Fruit fly (Drosophila melanogaster) whole organism, prepupa: ENCODE results near the gene CG6409.

Experiments
- CG10669 ChIP-seq: fragments of 200-800 bp; sonication (Bioruptor generic); optimal IDR thresholded peaks from 3 replicates; lab custom pipeline; 2018; ENCODE audit warnings: missing biosample characterization, mild to moderate bottlenecking, missing genetic modification characterization, moderate library complexity
- CG11902 ChIP-seq: fragments of 200-800 bp; sonication (Bioruptor generic); optimal IDR thresholded peaks from 3 replicates; lab custom pipeline; 2016; ENCODE audit warnings: missing biosample characterization, missing genetic modification characterization
- CG16779 ChIP-seq: fragments of 200-800 bp; sonication (Bioruptor generic); optimal IDR thresholded peaks from 3 replicates; lab custom pipeline; 2017; ENCODE audit warnings: missing biosample characterization, mild to moderate bottlenecking, missing genetic modification characterization
- CG32006 ChIP-seq: fragments of 200-800 bp; sonication (Bioruptor generic); optimal IDR thresholded peaks from 3 replicates; lab custom pipeline; 2017; ENCODE audit warnings: missing biosample characterization, mild to moderate bottlenecking, missing genetic modification characterization
- CG6792 ChIP-seq: fragments of 200-800 bp; sonication (Bioruptor generic); optimal IDR thresholded peaks from 3 replicates; lab custom pipeline; 2016; ENCODE audit warnings: missing biosample characterization, missing genetic modification characterization
- CG8119 ChIP-seq: fragments of 200-800 bp; sonication (Bioruptor generic); IDR thresholded peaks from 3 replicates; pipeline ENCODE4 v1.3.6; 2022; ENCODE audit warnings: missing biosample characterization, missing genetic modification characterization
- Eip75B ChIP-seq: fragments of 200-800 bp; sonication (Bioruptor generic); optimal IDR thresholded peaks from 3 replicates; lab custom pipeline; 2016; ENCODE audit warnings: missing biosample characterization, missing genetic modification characterization
- Ets21C ChIP-seq: fragments of 200-800 bp; sonication (Bioruptor generic); optimal IDR thresholded peaks from 3 replicates; lab custom pipeline; 2016; ENCODE audit warnings: missing biosample characterization, missing genetic modification characterization
- Hr39 ChIP-seq: fragments of 200-800 bp; sonication (Bioruptor generic); optimal IDR thresholded peaks from 2 replicates; lab custom pipeline; 2016; ENCODE audit warnings: missing biosample characterization, missing genetic modification characterization
- OdsH ChIP-seq: fragments of 200-800 bp; sonication (Bioruptor generic); optimal IDR thresholded peaks from 3 replicates; lab custom pipeline; 2016; ENCODE audit warnings: missing biosample characterization, missing genetic modification characterization
- Sox14 ChIP-seq: fragments of 200-800 bp; sonication (Bioruptor generic); optimal IDR thresholded peaks from 3 replicates; lab custom pipeline; 2016; ENCODE audit warnings: missing biosample characterization, missing genetic modification characterization
- cyc ChIP-seq: fragments of 200-800 bp; sonication (Bioruptor generic); optimal IDR thresholded peaks from 3 replicates; lab custom pipeline; 2016; ENCODE audit warnings: missing biosample characterization, missing genetic modification characterization
- dsx ChIP-seq: fragments of 200-800 bp; optimal IDR thresholded peaks from 3 replicates; lab custom pipeline; 2019; ENCODE audit warnings: missing biosample characterization, mild to moderate bottlenecking, missing genetic modification characterization, moderate library complexity; ENCODE audit not compliant: poor library complexity, severe bottlenecking
- topi ChIP-seq: fragments of 200-800 bp; sonication (Bioruptor generic); optimal IDR thresholded peaks from 3 replicates; lab custom pipeline; 2016; ENCODE audit warnings: missing biosample characterization, missing genetic modification characterization
- vri ChIP-seq: fragments of 200-800 bp; sonication (Bioruptor generic); optimal IDR thresholded peaks from 3 replicates; lab custom pipeline; 2016; ENCODE audit warnings: missing biosample characterization, mild to moderate bottlenecking, missing genetic modification characterization

CG6409 gene

DNA sequence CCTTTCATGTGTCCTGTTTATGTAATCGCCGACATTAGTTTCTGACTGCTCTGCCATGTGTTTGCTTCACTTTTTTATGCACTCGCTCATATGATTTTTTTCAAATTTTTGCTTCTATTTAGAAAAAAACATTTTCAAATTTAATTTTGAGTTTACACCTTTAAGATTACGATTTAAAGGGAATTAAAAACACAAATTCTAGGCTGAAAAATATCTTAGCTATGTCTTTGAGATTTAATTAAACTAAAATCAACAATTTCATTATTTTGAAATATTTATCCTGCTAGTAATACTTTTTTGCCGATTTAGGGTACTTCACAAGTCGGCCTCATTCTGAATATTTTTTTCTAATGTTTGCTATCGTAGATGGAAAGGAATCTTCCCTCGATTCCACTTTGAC, 49.0 kb downstream of the CG6409 start:
- no peak for TF ChIP-seq CG16779 (tag; lab: Kevin White, UChicago)
- no peak for TF ChIP-seq OdsH (GFP tag; lab: Kevin White, UChicago)
- TF ChIP-seq Hr39 (GFP tag; lab: Kevin White, UChicago): no peak
- no peak for TF ChIP-seq CG8119 (GFP tag; lab: Robert Waterston, UW)
- TF ChIP-seq Eip75B: no peak
- no peak for TF ChIP-seq cyc (GFP tag; lab: Kevin White, UChicago)
- TF ChIP-seq CG32006 (GFP tag; lab: Kevin White, UChicago): no peak
- TF ChIP-seq Sox14 (GFP tag; lab: Kevin White, UChicago): no peak
- TF ChIP-seq CG10669 (GFP tag; lab: Kevin White, UChicago): no peak
- no peak for TF ChIP-seq CG11902 (GFP tag; lab: Kevin White, UChicago)
- TF ChIP-seq topi (GFP tag; lab: Kevin White, UChicago): no peak
- TF ChIP-seq CG6792 (GFP tag; lab: Kevin White, UChicago): no peak
- no peak for TF ChIP-seq vri (GFP tag; lab: Kevin White, UChicago)
- TF ChIP-seq Ets21C (GFP tag; lab: Kevin White, UChicago): no peak
- no peak for TF ChIP-seq dsx (GFP tag; lab: Kevin White, UChicago)
